Worm (Caenorhabditis elegans): ENCODE measurements around the gene nspg-6.

The nspg-6 gene

DNA sequence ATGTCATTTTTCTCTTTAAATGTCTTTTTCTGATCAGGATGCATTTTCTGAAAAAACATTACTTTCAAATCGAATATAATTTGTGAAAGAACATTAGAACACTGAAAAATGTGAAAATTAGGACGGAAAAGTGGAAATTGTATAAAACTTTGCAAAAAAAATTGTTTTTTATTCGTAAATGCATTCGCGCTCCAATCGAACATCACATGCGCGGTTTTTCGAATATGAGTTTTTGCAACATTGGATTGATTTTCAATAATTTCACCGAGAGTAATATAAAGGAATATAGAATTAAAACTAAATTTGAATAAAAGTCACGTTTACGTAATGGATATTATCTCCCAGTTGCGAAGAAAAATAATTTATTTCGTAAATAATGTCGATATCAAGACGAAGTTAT lies 37.5 kb downstream of the nspg-6 start, which contains the start of the genes spot-1 and B0361.11 (continued):
- TF ChIP-seq pag-3 (tag; optimal IDR thresholded peaks at IDR 0.05; ENCODE audit: borderline replicate concordance) (no peak), K09A11.1 (tag; optimal IDR thresholded peaks at IDR 0.05; ENCODE audit: insufficient read depth) (no peak), T23F11.4 (GFP tag; optimal IDR thresholded peaks at IDR 0.05) (no peak), madf-2 (tag; optimal IDR thresholded peaks at IDR 0.05) (no peak)

DNA sequence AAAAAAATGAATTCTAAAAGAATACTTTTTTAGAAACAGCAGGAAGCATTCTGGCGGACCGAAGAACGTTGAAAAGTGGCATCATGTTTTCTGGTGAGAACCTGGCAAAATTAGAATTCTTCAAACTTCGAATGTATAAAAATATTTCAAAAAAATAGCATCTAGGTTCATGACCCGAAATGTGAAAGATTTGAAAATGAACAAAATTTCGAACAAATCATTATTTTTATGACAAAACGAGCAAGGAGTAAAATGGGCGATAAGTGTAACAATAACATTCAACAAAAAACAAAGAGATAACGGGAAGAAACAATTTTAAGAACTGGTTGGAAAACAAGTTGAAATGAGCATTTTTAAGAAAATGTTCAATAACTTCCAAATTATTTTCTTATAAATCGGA lies 39.5 kb downstream of the nspg-6 start, which contains the start of gene psd-1:
psd-1 (minus strand) TSS at position 101 of the 400 bp plus-strand sequence.
- no peak for TF ChIP-seq madf-2 (tag; optimal IDR thresholded peaks at IDR 0.05)
- TF ChIP-seq ceh-2 (tag; optimal IDR thresholded peaks at IDR 0.05): no peak
- no peak for TF ChIP-seq ceh-31 (tag; optimal IDR thresholded peaks at IDR 0.05)
- no peak for TF ChIP-seq pax-1 (tag; optimal IDR thresholded peaks at IDR 0.05)
- no peak for TF ChIP-seq nfya-1 (tag; optimal IDR thresholded peaks at IDR 0.05)
- TF ChIP-seq pha-2 (tag; optimal IDR thresholded peaks at IDR 0.05): no peak
- no peak for TF ChIP-seq tbx-2 (tag; optimal IDR thresholded peaks at IDR 0.05)

ce11 chrIII:7273718-7274117 lies 41.1 kb downstream of the nspg-6 start:
- TF ChIP-seq K02D7.2 (tag; optimal IDR thresholded peaks at IDR 0.05): no peak
- TF ChIP-seq sox-4 (tag; optimal IDR thresholded peaks at IDR 0.05): no peak
- TF ChIP-seq syd-9 (tag; optimal IDR thresholded peaks at IDR 0.05): no peak
- TF ChIP-seq ceh-19 (GFP tag; optimal IDR thresholded peaks at IDR 0.05): no peak
- TF ChIP-seq pag-3 (tag; optimal IDR thresholded peaks at IDR 0.05; ENCODE audit: borderline replicate concordance): no peak
- no peak for TF ChIP-seq pax-1 (tag; optimal IDR thresholded peaks at IDR 0.05)
- TF ChIP-seq dmd-4 (tag; optimal IDR thresholded peaks at IDR 0.05; ENCODE audit: borderline replicate concordance): no peak
- TF ChIP-seq eyg-1 (tag; optimal IDR thresholded peaks at IDR 0.05): no peak
- no peak for TF ChIP-seq ztf-16 (tag; optimal IDR thresholded peaks at IDR 0.05)
- no peak for TF ChIP-seq ref-2 (tag; optimal IDR thresholded peaks at IDR 0.05)
- TF ChIP-seq ceh-34 (tag; optimal IDR thresholded peaks at IDR 0.05): no peak
- no peak for TF ChIP-seq ceh-6 (GFP tag; optimal IDR thresholded peaks at IDR 0.05)
- TF ChIP-seq pha-2 (tag; optimal IDR thresholded peaks at IDR 0.05): no peak
- no peak for TF ChIP-seq mec-3 (tag; optimal IDR thresholded peaks at IDR 0.05; ENCODE audit: borderline replicate concordance)
- TF ChIP-seq unc-3 (GFP tag; conservative IDR thresholded peaks at IDR 0.05): no peak
- no peak for TF ChIP-seq unc-3 (tag; optimal IDR thresholded peaks at IDR 0.05)
- TF ChIP-seq tbx-7 (tag; optimal IDR thresholded peaks at IDR 0.05): no peak

- TF ChIP-seq unc-55 (GFP tag; optimal IDR thresholded peaks at IDR 0.05) (no peak), hlh-30 (tag; optimal IDR thresholded peaks at IDR 0.05; ENCODE audit: insufficient read depth) (peak; percentile 65)
Measured at ce11 chrIII:7272828-7273227, 41.9 kb downstream of the nspg-6 start.

ce11 chrIII:7272088-7272487 lies 42.7 kb downstream of the nspg-6 start:
- TF ChIP-seq ceh-34 (tag; optimal IDR thresholded peaks at IDR 0.05) (peak; percentile 39), ref-2 (tag; optimal IDR thresholded peaks at IDR 0.05) (peak; percentile 52), tbx-2 (tag; optimal IDR thresholded peaks at IDR 0.05) (peak; percentile 62), fax-1 (tag; optimal IDR thresholded peaks at IDR 0.05) (no peak), syd-9 (tag; optimal IDR thresholded peaks at IDR 0.05) (no peak), C38D4.7 (GFP tag; optimal IDR thresholded peaks at IDR 0.05) (no peak), fkh-10 (GFP tag; optimal IDR thresholded peaks at IDR 0.05) (no peak), unc-42 (tag; optimal IDR thresholded peaks at IDR 0.05) (peak; percentile 14), pha-2 (tag; optimal IDR thresholded peaks at IDR 0.05) (peak; percentile 39), rnt-1 (tag; optimal IDR thresholded peaks at IDR 0.05) (peak; percentile 5), nfya-1 (tag; optimal IDR thresholded peaks at IDR 0.05) (peak; percentile 36), npax-4 (tag; optimal IDR thresholded peaks at IDR 0.05) (no peak), ceh-31 (tag; optimal IDR thresholded peaks at IDR 0.05) (peak; percentile 79), sox-4 (tag; optimal IDR thresholded peaks at IDR 0.05) (no peak), hlh-6 (tag; optimal IDR thresholded peaks at IDR 0.05) (no peak), hlh-30 (tag; optimal IDR thresholded peaks at IDR 0.05; ENCODE audit: insufficient read depth) (peak; percentile 99), ceh-2 (tag; optimal IDR thresholded peaks at IDR 0.05) (peak; percentile 27), unc-55 (GFP tag; optimal IDR thresholded peaks at IDR 0.05) (peak; percentile 75)
